Worm (Caenorhabditis elegans) whole organism, mixed stage, embryonic: ENCODE data around the gene Y46G5A.20.

ENCODE experiments used
- ceh-83 ChIP-seq: fragments of 200-800 bp; sonication (Bioruptor generic); optimal IDR thresholded peaks from 2 replicates; lab custom pipeline; 2018; ENCODE audit warnings: mild to moderate bottlenecking, missing genetic modification characterization, missing compliant biosample characterization
- hlh-1 ChIP-seq: fragments of 150-350 bp; optimal IDR thresholded peaks from 2 replicates; lab custom pipeline; 2014; ENCODE audit warnings: missing biosample characterization, missing genetic modification reagents, missing genetic modification characterization
- lin-32 ChIP-seq: fragments of 200-800 bp; sonication (Bioruptor generic); optimal IDR thresholded peaks from 2 replicates; lab custom pipeline; 2018; ENCODE audit warnings: mild to moderate bottlenecking, missing genetic modification characterization, missing compliant biosample characterization
- nhr-12 ChIP-seq: fragments of 150-350 bp; optimal IDR thresholded peaks from 2 replicates; lab custom pipeline; 2014; ENCODE audit warnings: missing biosample characterization, missing genetic modification characterization
- nhr-237 ChIP-seq: fragments of 150-350 bp; optimal IDR thresholded peaks from 2 replicates; lab custom pipeline; 2014; ENCODE audit warnings: missing biosample characterization, missing genetic modification characterization
- unc-62 ChIP-seq: fragments of 150-350 bp; optimal IDR thresholded peaks from 2 replicates; lab custom pipeline; 2014; ENCODE audit warnings: missing biosample characterization, missing genetic modification reagents, missing genetic modification characterization
- ztf-11 ChIP-seq: fragments of 150-350 bp; optimal IDR thresholded peaks from 2 replicates; lab custom pipeline; 2014; ENCODE audit warnings: missing biosample characterization, missing genetic modification characterization

DNA sequence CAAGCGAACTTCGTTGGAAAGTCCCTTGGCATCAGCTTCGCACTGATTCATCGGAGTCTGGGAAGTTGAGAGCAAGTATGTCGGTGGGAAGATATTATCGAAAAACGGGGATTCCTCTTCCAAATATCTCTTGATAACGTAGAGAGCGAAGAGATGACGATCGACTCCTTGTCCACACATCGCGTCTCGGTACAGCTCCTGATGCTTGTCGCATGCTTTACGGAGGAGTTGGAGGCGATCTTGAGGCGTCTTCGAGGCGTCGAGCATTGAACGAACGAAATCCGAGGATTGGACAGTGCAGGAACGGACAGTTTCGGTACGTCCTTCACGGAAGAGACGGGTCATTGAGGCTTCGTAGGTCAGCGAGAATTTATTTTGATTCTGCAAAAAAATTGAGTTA, 21.3 kb upstream of the Y46G5A.20 start:
- TF ChIP-seq nhr-12: no peak
- TF ChIP-seq unc-62: no peak
- no peak for TF ChIP-seq ztf-11
- TF ChIP-seq nhr-237 (tag; lab: Kevin White, UChicago): no peak
- TF ChIP-seq ceh-83 (GFP tag; lab: Kevin White, UChicago): no peak
- no peak for TF ChIP-seq hlh-1 (tag; lab: Kevin White, UChicago)
- TF ChIP-seq lin-32 (GFP tag; lab: Kevin White, UChicago): no peak
